Worm (Caenorhabditis elegans): ENCODE data around the gene dlg-1.

The dlg-1 gene

ce11 chrX:5512707-5513106 lies 33.2 kb downstream of the dlg-1 start (continued):
- no peak for TF ChIP-seq lir-3 (tag; optimal IDR thresholded peaks at IDR 0.05; ENCODE audit: poor library complexity)
- no peak for TF ChIP-seq rnt-1 (tag; optimal IDR thresholded peaks at IDR 0.05)
- TF ChIP-seq hlh-4 (tag; optimal IDR thresholded peaks at IDR 0.05): no peak
- no peak for TF ChIP-seq mep-1 (tag; optimal IDR thresholded peaks at IDR 0.05)
- peak; percentile 4 for TF ChIP-seq nhr-77 (tag; optimal IDR thresholded peaks at IDR 0.05)
- no peak for TF ChIP-seq ztf-11 (tag; optimal IDR thresholded peaks at IDR 0.05)
- no peak for TF ChIP-seq sox-4 (tag; optimal IDR thresholded peaks at IDR 0.05)
- no peak for TF ChIP-seq sptf-1 (tag; optimal IDR thresholded peaks at IDR 0.05)
- no peak for TF ChIP-seq mab-9 (GFP tag; IDR thresholded peaks at IDR 0.05)
- TF ChIP-seq nhr-47 (tag; optimal IDR thresholded peaks at IDR 0.05): peak; percentile 7
- no peak for TF ChIP-seq nhr-20 (tag; optimal IDR thresholded peaks at IDR 0.05)
- no peak for TF ChIP-seq alr-1 (tag; optimal IDR thresholded peaks at IDR 0.05; ENCODE audit: borderline replicate concordance)
- no peak for TF ChIP-seq mdl-1 (tag; optimal IDR thresholded peaks at IDR 0.05)
- TF ChIP-seq ceh-88 (GFP tag; IDR thresholded peaks at IDR 0.05): no peak
- peak; percentile 48 for TF ChIP-seq nhr-71 (tag; optimal IDR thresholded peaks at IDR 0.05)
- no peak for TF ChIP-seq fkh-4 (tag; optimal IDR thresholded peaks at IDR 0.05; ENCODE audit: borderline replicate concordance)
- no peak for TF ChIP-seq nhr-90 (tag; optimal IDR thresholded peaks at IDR 0.05; ENCODE audit: poor library complexity)

ce11 chrX:5514346-5514745 lies 34.8 kb downstream of the dlg-1 start:
- TF ChIP-seq nhr-47 (tag; optimal IDR thresholded peaks at IDR 0.05) (no peak), mep-1 (tag; optimal IDR thresholded peaks at IDR 0.05) (peak; percentile 8), C34B4.2 (tag; optimal IDR thresholded peaks at IDR 0.05) (no peak), skn-1 (tag; optimal IDR thresholded peaks at IDR 0.05) (peak; percentile 7), lir-3 (tag; optimal IDR thresholded peaks at IDR 0.05; ENCODE audit: poor library complexity) (no peak), hpl-2 (GFP tag; optimal IDR thresholded peaks at IDR 0.05) (no peak)

ce11 chrX:5514984-5515383 lies 35.5 kb downstream of the dlg-1 start, which contains the start of gene T23F2.4:
TSS of gene T23F2.4 (minus strand) at chrX:5515084.
- no peak for TF ChIP-seq F16B12.6 (tag; optimal IDR thresholded peaks at IDR 0.05)

ce11 chrX:5515459-5515858 lies 36.0 kb downstream of the dlg-1 start:
- TF ChIP-seq hpl-2 (GFP tag; optimal IDR thresholded peaks at IDR 0.05): no peak
- peak; percentile 32 for TF ChIP-seq fkh-10 (GFP tag; optimal IDR thresholded peaks at IDR 0.05)
- TF ChIP-seq alr-1 (tag; optimal IDR thresholded peaks at IDR 0.05; ENCODE audit: borderline replicate concordance): no peak
- TF ChIP-seq ceh-90 (tag; optimal IDR thresholded peaks at IDR 0.05): no peak
- no peak for TF ChIP-seq nhr-85 (tag)
- TF ChIP-seq F16B12.6 (tag; optimal IDR thresholded peaks at IDR 0.05): no peak
- TF ChIP-seq mdl-1 (tag; optimal IDR thresholded peaks at IDR 0.05): no peak
- TF ChIP-seq ceh-82 (tag; optimal IDR thresholded peaks at IDR 0.05): no peak
- no peak for TF ChIP-seq fkh-4 (tag; optimal IDR thresholded peaks at IDR 0.05; ENCODE audit: borderline replicate concordance)
- no peak for TF ChIP-seq nhr-28 (tag; optimal IDR thresholded peaks at IDR 0.05)
- no peak for TF ChIP-seq pag-3 (tag; optimal IDR thresholded peaks at IDR 0.05; ENCODE audit: borderline replicate concordance, insufficient read depth)
- TF ChIP-seq ztf-4 (tag; optimal IDR thresholded peaks at IDR 0.05): no peak
- TF ChIP-seq nhr-84 (tag; optimal IDR thresholded peaks at IDR 0.05): no peak
- TF ChIP-seq ceh-8 (GFP tag; optimal IDR thresholded peaks at IDR 0.05): no peak
- TF ChIP-seq ces-1 (GFP tag; optimal IDR thresholded peaks at IDR 0.05): peak; percentile 54
- no peak for TF ChIP-seq mep-1 (tag; optimal IDR thresholded peaks at IDR 0.05)
- no peak for TF ChIP-seq sox-4 (tag; optimal IDR thresholded peaks at IDR 0.05)
- no peak for TF ChIP-seq elt-2 (tag; optimal IDR thresholded peaks at IDR 0.05)
- no peak for TF ChIP-seq fos-1 (tag; optimal IDR thresholded peaks at IDR 0.05)
- no peak for TF ChIP-seq nhr-76 (tag; optimal IDR thresholded peaks at IDR 0.05)
- no peak for TF ChIP-seq zag-1 (tag; optimal IDR thresholded peaks at IDR 0.05)
- no peak for TF ChIP-seq hlh-4 (tag; optimal IDR thresholded peaks at IDR 0.05)
- TF ChIP-seq nhr-11 (tag; optimal IDR thresholded peaks at IDR 0.05): no peak
- no peak for TF ChIP-seq nhr-47 (tag; optimal IDR thresholded peaks at IDR 0.05)
- no peak for TF ChIP-seq aha-1 (tag; optimal IDR thresholded peaks at IDR 0.05)
- peak; percentile 69 for TF ChIP-seq lin-14 (GFP tag; optimal IDR thresholded peaks at IDR 0.05)
- no peak for TF ChIP-seq rnt-1 (tag; optimal IDR thresholded peaks at IDR 0.05)
- TF ChIP-seq nhr-71 (tag; optimal IDR thresholded peaks at IDR 0.05): peak; percentile 30
- TF ChIP-seq unc-98 (GFP tag; IDR thresholded peaks at IDR 0.05): no peak
- TF ChIP-seq nhr-20 (tag; optimal IDR thresholded peaks at IDR 0.05): no peak
- no peak for TF ChIP-seq zip-4 (GFP tag; optimal IDR thresholded peaks at IDR 0.05)
- no peak for TF ChIP-seq nhr-19 (GFP tag; conservative IDR thresholded peaks at IDR 0.05)
- peak in 1 of 2 experiments; percentile 7 for TF ChIP-seq lsy-2 (tag; optimal IDR thresholded peaks at IDR 0.05)
- no peak for TF ChIP-seq aly-2 (tag; optimal IDR thresholded peaks at IDR 0.05)
